Worm (Caenorhabditis elegans) whole organism, mixed stage, embryonic: ENCODE measurements around the gene rpap-3.

ENCODE experiments used
- blmp-1 ChIP-seq: fragments of 150-350 bp; optimal IDR thresholded peaks from 2 replicates; lab custom pipeline; 2014; ENCODE audit warnings: missing biosample characterization, missing genetic modification characterization
- cnd-1 ChIP-seq: fragments of 200-800 bp; sonication (Bioruptor generic); optimal IDR thresholded peaks from 2 replicates; lab custom pipeline; 2018; ENCODE audit warnings: mild to moderate bottlenecking, missing genetic modification characterization, missing compliant biosample characterization
- elt-1 ChIP-seq: sonication (generic microtip); optimal IDR thresholded peaks from 2 replicates; lab custom pipeline; 2017; ENCODE audit warnings: missing genetic modification characterization, mild to moderate bottlenecking, missing compliant biosample characterization, antibody characterized with exemption, moderate library complexity, borderline replicate concordance; ENCODE audit not compliant: insufficient read depth
- lin-32 ChIP-seq: fragments of 200-800 bp; sonication (Bioruptor generic); optimal IDR thresholded peaks from 2 replicates; lab custom pipeline; 2018; ENCODE audit warnings: mild to moderate bottlenecking, missing genetic modification characterization, missing compliant biosample characterization
- mep-1 ChIP-seq: fragments of 150-350 bp; optimal IDR thresholded peaks from 2 replicates; lab custom pipeline; 2017; ENCODE audit warnings: missing biosample characterization, missing genetic modification reagents, missing genetic modification characterization, inconsistent platforms
- mls-2 ChIP-seq: sonication (generic microtip); optimal IDR thresholded peaks from 2 replicates; lab custom pipeline; 2016; ENCODE audit warnings: mild to moderate bottlenecking, missing genetic modification characterization, moderate library complexity, missing compliant biosample characterization
- sem-2 ChIP-seq: fragments of 200-800 bp; sonication (Bioruptor generic); optimal IDR thresholded peaks from 2 replicates; lab custom pipeline; 2018; ENCODE audit warnings: mild to moderate bottlenecking, missing genetic modification characterization, missing compliant biosample characterization
- snpc-4 ChIP-seq: fragments of 150-350 bp; optimal IDR thresholded peaks from 2 replicates; lab custom pipeline; 2014; ENCODE audit warnings: missing biosample characterization, missing genetic modification characterization
- unc-120 ChIP-seq: sonication (generic microtip); optimal IDR thresholded peaks from 2 replicates; lab custom pipeline; 2017; ENCODE audit warnings: missing genetic modification characterization, missing compliant biosample characterization; ENCODE audit not compliant: poor library complexity, severe bottlenecking
- unc-62 ChIP-seq: fragments of 150-350 bp; optimal IDR thresholded peaks from 2 replicates; lab custom pipeline; 2014; ENCODE audit warnings: missing biosample characterization, missing genetic modification reagents, missing genetic modification characterization
- ztf-11 ChIP-seq: fragments of 150-350 bp; optimal IDR thresholded peaks from 2 replicates; lab custom pipeline; 2014; ENCODE audit warnings: missing biosample characterization, missing genetic modification characterization

ce11 chrIV:7796432-7797113 is 17.8 kb upstream of the rpap-3 start, which contains the start of gene sgo-1:
- no peak for TF ChIP-seq unc-62 (GFP tag; lab: Kevin White, UChicago)
- TF ChIP-seq snpc-4 (tag; lab: Kevin White, UChicago): no peak
- no peak for TF ChIP-seq ztf-11 (tag; lab: Kevin White, UChicago)
- TF ChIP-seq blmp-1: no peak
- TF ChIP-seq mep-1: no peak
- TF ChIP-seq lin-32: no peak
- TF ChIP-seq unc-120 (tag; lab: Kevin White, UChicago): no peak
- TF ChIP-seq elt-1: no peak
- TF ChIP-seq mls-2 (tag; lab: Kevin White, UChicago): no peak
- no peak for TF ChIP-seq sem-2
- TF ChIP-seq cnd-1 (tag; lab: Kevin White, UChicago): no peak
